Worm (Caenorhabditis elegans) whole organism, L4/young adult: Measurements from ENCODE around the gene gck-1.

Experiments used
- W03F9.2 ChIP-seq: fragments of 150-350 bp; optimal IDR thresholded peaks from 2 replicates; lab custom pipeline; 2014; ENCODE audit warnings: missing biosample characterization, missing genetic modification characterization
- him-1 ChIP-seq: sonication (generic microtip); optimal IDR thresholded peaks from 2 replicates; lab custom pipeline; 2016; ENCODE audit warnings: missing genotype, missing genetic modification reagents, missing genetic modification characterization, missing compliant biosample characterization

DNA sequence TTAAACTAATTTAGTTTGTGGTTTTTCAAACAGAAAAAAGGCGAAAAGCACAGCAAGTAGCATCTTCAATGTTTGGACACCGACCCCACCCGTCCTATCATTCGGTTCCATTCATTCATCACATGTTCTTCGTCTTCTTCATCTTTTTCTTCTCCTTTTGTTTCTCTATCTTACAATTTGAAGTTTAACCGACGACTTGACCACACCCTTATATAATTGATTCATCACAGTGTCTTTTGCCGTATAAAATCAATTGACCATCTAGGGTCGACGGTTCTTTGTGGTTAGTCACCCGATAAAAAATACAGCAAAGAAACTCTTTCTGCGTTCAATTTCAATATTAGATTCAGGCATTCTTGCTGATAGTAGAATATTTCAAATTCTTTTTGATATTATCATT lies 12.5 kb upstream of the gck-1 start:
- TF ChIP-seq him-1 (tag; lab: Kevin White, UChicago): no peak
- no peak for TF ChIP-seq W03F9.2 (tag; lab: Kevin White, UChicago)
